Worm (Caenorhabditis elegans): ENCODE results near the gene R04B5.11.
"Not testable (repeated sequence)": the region's sequence is repeated elsewhere in the genome, so short reads cannot be mapped to it uniquely, and the experiment has no call there.

The R04B5.11 gene

DNA sequence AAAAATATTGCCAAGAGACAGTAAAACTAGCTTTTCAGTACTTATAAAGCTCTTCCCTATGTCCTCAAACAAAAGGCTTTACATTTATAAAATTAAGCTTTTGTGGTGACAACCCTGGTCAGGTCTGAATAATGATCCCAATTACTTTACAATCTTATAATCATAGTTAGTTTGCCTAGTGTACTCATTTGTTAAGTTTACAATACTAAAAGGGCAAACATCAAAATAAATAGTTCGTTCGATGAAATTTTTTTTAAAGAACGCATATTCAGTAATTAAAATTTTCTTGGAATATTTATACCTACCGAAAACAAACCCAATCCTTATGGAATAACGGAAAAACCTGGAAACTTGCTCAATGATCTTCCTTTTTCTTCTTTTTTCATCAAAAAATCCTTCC lies 32.3 kb downstream of the R04B5.11 start:
- no peak for TF ChIP-seq F52B5.7 (tag; optimal IDR thresholded peaks at IDR 0.05)
- TF ChIP-seq snpc-1.1 (tag; optimal IDR thresholded peaks at IDR 0.05; ENCODE audit: insufficient read depth) = no peak
- no peak for TF ChIP-seq Y53F4B.3 (GFP tag; IDR thresholded peaks at IDR 0.05)
- TF ChIP-seq egl-18 (GFP tag; IDR thresholded peaks at IDR 0.05) = no peak
- TF ChIP-seq tlf-1 (GFP tag; optimal IDR thresholded peaks at IDR 0.05) = no peak
- TF ChIP-seq Y53G8AR.9 (GFP tag; conservative IDR thresholded peaks at IDR 0.05) = no peak
- TF ChIP-seq F39B2.1 (GFP tag; IDR thresholded peaks at IDR 0.05) = no peak
- no peak for TF ChIP-seq hlh-12 (tag; optimal IDR thresholded peaks at IDR 0.05)
- no peak for TF ChIP-seq nfya-2 (GFP tag; IDR thresholded peaks at IDR 0.05)
- no peak for TF ChIP-seq somi-1 (GFP tag; optimal IDR thresholded peaks at IDR 0.05)
- TF ChIP-seq F55B11.4 (tag; optimal IDR thresholded peaks at IDR 0.05; ENCODE audit: borderline replicate concordance, insufficient read depth) = no peak
- TF ChIP-seq egl-44 (GFP tag; IDR thresholded peaks at IDR 0.05) = no peak
- TF ChIP-seq dpff-1 (tag; optimal IDR thresholded peaks at IDR 0.05) = no peak
- TF ChIP-seq rec-8 (tag; optimal IDR thresholded peaks at IDR 0.05) = no peak
- no peak for TF ChIP-seq sptf-2 (GFP tag; optimal IDR thresholded peaks at IDR 0.05)
- TF ChIP-seq bed-2 (GFP tag; IDR thresholded peaks at IDR 0.05) = no peak
- TF ChIP-seq chd-7 (tag; optimal IDR thresholded peaks at IDR 0.05) = no peak
- TF ChIP-seq T26A5.8 (tag; optimal IDR thresholded peaks at IDR 0.05) = no peak

ce11 chrV:10054872-10055271 lies 36.2 kb downstream of the R04B5.11 start, which contains the start of gene yif-1:
Gene yif-1, minus strand, starts transcription at chrV:10054913.
- no peak for TF ChIP-seq F39B2.1 (GFP tag; IDR thresholded peaks at IDR 0.05)
- TF ChIP-seq hlh-26 (GFP tag; conservative IDR thresholded peaks at IDR 0.05) = no peak
- peak; percentile 72 for TF ChIP-seq lsl-1 (GFP tag; optimal IDR thresholded peaks at IDR 0.05)
- no peak for TF ChIP-seq hmg-20 (GFP tag; IDR thresholded peaks at IDR 0.05)
- TF ChIP-seq cebp-1 (GFP tag; IDR thresholded peaks at IDR 0.05) = no peak
- no peak for TF ChIP-seq cebp-1 (tag; optimal IDR thresholded peaks at IDR 0.05)
- TF ChIP-seq somi-1 (GFP tag; optimal IDR thresholded peaks at IDR 0.05) = no peak
- TF ChIP-seq snpc-1.3 (tag; optimal IDR thresholded peaks at IDR 0.05; ENCODE audit: insufficient read depth) = no peak
- TF ChIP-seq Y79H2A.3 (GFP tag; conservative IDR thresholded peaks at IDR 0.05) = no peak
- no peak for TF ChIP-seq him-1 (tag; optimal IDR thresholded peaks at IDR 0.05)
- no peak for TF ChIP-seq hlh-12 (tag; optimal IDR thresholded peaks at IDR 0.05)
- TF ChIP-seq xnd-1 (tag; optimal IDR thresholded peaks at IDR 0.05) = peak; percentile 48
- TF ChIP-seq madf-8 (GFP tag; conservative IDR thresholded peaks at IDR 0.05) = peak; percentile 85
- no peak for TF ChIP-seq tlf-1 (GFP tag; optimal IDR thresholded peaks at IDR 0.05)
- TF ChIP-seq efl-1 (GFP tag; optimal IDR thresholded peaks at IDR 0.05) = peak; percentile 36

ce11 chrV:10051855-10052254 lies 39.2 kb downstream of the R04B5.11 start, which contains the start of gene str-118:
Gene str-118, plus strand, starts transcription at chrV:10052155.
- no peak for TF ChIP-seq repo-1 (tag; optimal IDR thresholded peaks at IDR 0.05)
- TF ChIP-seq tlf-1 (GFP tag; optimal IDR thresholded peaks at IDR 0.05) = no peak
- TF ChIP-seq athp-1 (tag; optimal IDR thresholded peaks at IDR 0.05) = no peak

ce11 chrV:10049192-10049816 lies 41.7 kb downstream of the R04B5.11 start:
- peak; percentile 51 for TF ChIP-seq F33H1.4 (GFP tag; IDR thresholded peaks at IDR 0.05)
- TF ChIP-seq madf-6 (GFP tag; IDR thresholded peaks at IDR 0.05) = peak; percentile 94
- TF ChIP-seq ceh-100 (GFP tag; IDR thresholded peaks at IDR 0.05) = peak; percentile 13; the same call in 1 of the 2 replicates
- TF ChIP-seq pbrm-1 (GFP tag; IDR thresholded peaks at IDR 0.05) = peak; percentile 57; the same call in 1 of the 2 replicates
- TF ChIP-seq madf-3 (GFP tag; IDR thresholded peaks at IDR 0.05) = peak; percentile 91
- TF ChIP-seq attf-6 (GFP tag; IDR thresholded peaks at IDR 0.05) = peak; percentile 23; the same call in 1 of the 2 replicates
- peak; percentile 84 for TF ChIP-seq K11D2.4 (GFP tag; IDR thresholded peaks at IDR 0.05)
- peak; percentile 66; the same call in 1 of the 2 replicates for TF ChIP-seq ekl-4 (GFP tag; IDR thresholded peaks at IDR 0.05)
- peak; percentile 46; the same call in 1 of the 2 replicates for TF ChIP-seq cebp-1 (GFP tag; IDR thresholded peaks at IDR 0.05)
- not testable (repeated sequence) for TF ChIP-seq cebp-1 (tag; optimal IDR thresholded peaks at IDR 0.05)
- peak; percentile 44; the same call in 1 of the 2 replicates for TF ChIP-seq C06A6.2 (GFP tag; conservative IDR thresholded peaks at IDR 0.05)
- TF ChIP-seq nfyb-1 (GFP tag; IDR thresholded peaks at IDR 0.05) = 0 out of 2 replicates have a peak, but pooled peaks have one; percentile 59
- peak; percentile 78 for TF ChIP-seq C17E4.6 (GFP tag; IDR thresholded peaks at IDR 0.05)
- peak; percentile 43 for TF ChIP-seq ceh-91 (GFP tag; IDR thresholded peaks at IDR 0.05)
